In the genomic region with DNA sequence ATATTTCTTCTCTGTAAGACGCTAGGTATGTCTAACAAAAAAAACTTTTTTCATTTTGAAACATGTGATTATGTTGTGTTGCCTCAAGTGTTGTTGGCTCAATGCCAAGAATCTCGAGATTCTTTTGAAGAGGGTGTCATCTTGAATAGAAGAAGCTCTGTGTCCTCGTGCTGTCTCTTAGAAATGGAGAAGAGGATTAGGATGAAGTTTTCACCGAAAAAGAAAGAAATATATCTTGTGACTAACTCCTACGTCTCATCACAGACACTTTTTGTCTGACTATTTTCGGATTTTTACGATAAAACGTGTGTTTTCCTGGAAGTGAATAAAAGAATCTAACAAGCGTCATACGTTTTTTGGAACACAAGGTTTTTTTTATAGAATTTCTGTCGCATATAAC, we compare ENCODE assay signal across 4 worm cellular contexts.
TF ChIP-seq lines count a peak whose summit lies in the region.

No protein-coding gene starts in this region.

TF ChIP-seq in whole organism, L1 larva, 84 proteins besides CTCF, POLR2A, EP300 and RAD21:
- TF ChIP-seq pax-3 (tag; optimal IDR thresholded peaks at IDR 0.05; lab: Kevin White, UChicago) (peak; percentile 83), dsc-1 (tag; optimal IDR thresholded peaks at IDR 0.05; lab: Kevin White, UChicago) (peak; percentile 87), mep-1 (tag; optimal IDR thresholded peaks at IDR 0.05; lab: Kevin White, UChicago) (peak; percentile 4), nhr-71 (tag; optimal IDR thresholded peaks at IDR 0.05; lab: Kevin White, UChicago) (peak; percentile 55), sox-4 (tag; optimal IDR thresholded peaks at IDR 0.05; lab: Kevin White, UChicago) (peak; percentile 73), nhr-47 (tag; optimal IDR thresholded peaks at IDR 0.05; lab: Kevin White, UChicago) (peak; percentile 19), zag-1 (tag; optimal IDR thresholded peaks at IDR 0.05; lab: Kevin White, UChicago) (no peak), isw-1 (GFP tag; IDR thresholded peaks at IDR 0.05; lab: Robert Waterston, UW) (no peak), blmp-1 (tag; optimal IDR thresholded peaks at IDR 0.05; lab: Kevin White, UChicago) (no peak), lin-35 (GFP tag; optimal IDR thresholded peaks at IDR 0.05; lab: Kevin White, UChicago) (no peak), fkh-10 (GFP tag; optimal IDR thresholded peaks at IDR 0.05; lab: Kevin White, UChicago) (peak; percentile 9), lin-14 (GFP tag; optimal IDR thresholded peaks at IDR 0.05; lab: Kevin White, UChicago) (peak; percentile 25), mef-2 (tag; optimal IDR thresholded peaks at IDR 0.05; lab: Kevin White, UChicago) (peak; percentile 58), fkh-4 (tag; optimal IDR thresholded peaks at IDR 0.05; lab: Kevin White, UChicago; ENCODE audit: borderline replicate concordance) (no peak), lin-13 (GFP tag; optimal IDR thresholded peaks at IDR 0.05; lab: Kevin White, UChicago) (peak; percentile 20), fkh-8 (tag; optimal IDR thresholded peaks at IDR 0.05; lab: Kevin White, UChicago) (peak; percentile 53), lsy-2 (tag; optimal IDR thresholded peaks at IDR 0.05; lab: Kevin White, UChicago) (peak in 1 of 2 experiments; percentile 7), unc-86 (tag; optimal IDR thresholded peaks at IDR 0.05; lab: Kevin White, UChicago) (peak; percentile 50), ztf-4 (tag; optimal IDR thresholded peaks at IDR 0.05; lab: Kevin White, UChicago) (peak; percentile 18), C34B4.2 (tag; optimal IDR thresholded peaks at IDR 0.05; lab: Kevin White, UChicago) (no peak)

TF ChIP-seq in whole organism, L2 larva, 48 proteins besides CTCF, POLR2A, EP300 and RAD21:
- peak; percentile 29 for TF ChIP-seq C34F6.9 (tag; optimal IDR thresholded peaks at IDR 0.05; lab: Kevin White, UChicago)
- no peak for TF ChIP-seq nhr-237 (tag; optimal IDR thresholded peaks at IDR 0.05; lab: Kevin White, UChicago)
- TF ChIP-seq sma-9 (GFP tag; optimal IDR thresholded peaks at IDR 0.05; lab: Kevin White, UChicago), result peak; percentile 16
- no peak for TF ChIP-seq sma-9 (tag; optimal IDR thresholded peaks at IDR 0.05; lab: Kevin White, UChicago)
- TF ChIP-seq snpc-4 (tag; optimal IDR thresholded peaks at IDR 0.05; lab: Kevin White, UChicago), result no peak
- TF ChIP-seq lsy-2 (tag; optimal IDR thresholded peaks at IDR 0.05; lab: Kevin White, UChicago), result no peak
- no peak for TF ChIP-seq unc-55 (GFP tag; optimal IDR thresholded peaks at IDR 0.05; lab: Kevin White, UChicago)
- TF ChIP-seq ceh-16 (tag; optimal IDR thresholded peaks at IDR 0.05; lab: Kevin White, UChicago), result no peak
- TF ChIP-seq R02D3.7 (tag; optimal IDR thresholded peaks at IDR 0.05; lab: Kevin White, UChicago), result no peak
- peak; percentile 45 for TF ChIP-seq crh-2 (tag; optimal IDR thresholded peaks at IDR 0.05; lab: Kevin White, UChicago)

TF ChIP-seq in whole organism, L3 larva, 47 proteins besides CTCF, POLR2A, EP300 and RAD21:
- TF ChIP-seq nfya-1 (tag; optimal IDR thresholded peaks at IDR 0.05; lab: Kevin White, UChicago; ENCODE audit: insufficient read depth), result peak; percentile 12
- TF ChIP-seq tbx-2 (tag; optimal IDR thresholded peaks at IDR 0.05; lab: Kevin White, UChicago), result no peak

TF ChIP-seq in whole organism, L4 larva, 104 proteins besides CTCF, POLR2A, EP300 and RAD21:
- TF ChIP-seq ZK337.2 (GFP tag; IDR thresholded peaks at IDR 0.05; lab: Robert Waterston, UW) (no peak), lsy-2 (tag; optimal IDR thresholded peaks at IDR 0.05; lab: Kevin White, UChicago) (peak in 1 of 2 experiments; percentile 33), hlh-30 (tag; optimal IDR thresholded peaks at IDR 0.05; lab: Kevin White, UChicago; ENCODE audit: insufficient read depth) (peak; percentile 60)
